Fruit fly (Drosophila melanogaster): ENCODE data around the gene Yp3.

DNA sequence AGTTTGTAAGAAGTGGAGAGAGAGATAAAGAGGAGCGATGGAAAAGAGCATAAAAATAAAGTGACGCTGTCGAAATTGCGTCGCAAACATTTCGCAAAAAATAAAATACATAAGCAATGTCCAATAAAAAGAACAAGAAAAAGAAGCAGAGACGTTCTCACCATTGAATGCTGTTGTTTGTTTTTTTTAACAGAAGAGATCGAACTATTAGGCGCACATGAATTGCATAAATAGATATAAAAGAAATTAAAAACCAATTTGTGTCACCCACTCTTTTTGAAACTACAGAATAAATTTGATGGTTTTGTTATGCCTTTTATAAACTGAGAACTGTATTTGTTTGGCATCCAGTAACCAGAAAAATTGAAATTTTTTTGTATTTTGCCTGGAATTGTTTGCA, 5.6 kb upstream of the Yp3 start:
- peak; percentile 55 for TF ChIP-seq psq (optimal IDR thresholded peaks at IDR 0.05)
- TF ChIP-seq ttk (optimal IDR thresholded peaks at IDR 0.05), result no peak
- no peak for TF ChIP-seq Sin3A (optimal IDR thresholded peaks at IDR 0.05)
- TF ChIP-seq Myc (optimal IDR thresholded peaks at IDR 0.05), result no peak
- TF ChIP-seq h (optimal IDR thresholded peaks at IDR 0.05), result no peak
- TF ChIP-seq insv (optimal IDR thresholded peaks at IDR 0.05), result no peak

All from Kc167 (cell line).